Fruit fly (Drosophila melanogaster) whole organism, wandering third instar larva: ENCODE measurements around the gene RpL27.
A peak's percentile ranks its signal among the peaks of the same experiment; 100 is the strongest.

ENCODE experiments used
- Abd-B ChIP-seq: fragments of >200 bp; optimal IDR thresholded peaks from 2 replicates; lab custom pipeline; 2017; ENCODE audit warnings: missing biosample characterization, missing genetic modification characterization
- CG9705 ChIP-seq: fragments of 200-800 bp; sonication (Bioruptor generic); optimal IDR thresholded peaks from 2 replicates; lab custom pipeline; 2018; ENCODE audit warnings: missing biosample characterization, mild to moderate bottlenecking, missing genetic modification characterization
- Dfd ChIP-seq: fragments of >200 bp; optimal IDR thresholded peaks from 2 replicates; lab custom pipeline; 2017; ENCODE audit warnings: missing biosample characterization, missing genetic modification characterization
- Mio ChIP-seq: sonication (Bioruptor generic); optimal IDR thresholded peaks from 2 replicates; lab custom pipeline; 2016; ENCODE audit warnings: missing biosample characterization, missing genetic modification characterization
- OdsH ChIP-seq: fragments of 200-800 bp; sonication (Bioruptor generic); optimal IDR thresholded peaks from 2 replicates; lab custom pipeline; 2016; ENCODE audit warnings: missing biosample characterization, mild to moderate bottlenecking, missing genetic modification characterization
- brk ChIP-seq: fragments of 200-800 bp; sonication (Bioruptor generic); optimal IDR thresholded peaks from 2 replicates; lab custom pipeline; 2016; ENCODE audit warnings: missing biosample characterization, mild to moderate bottlenecking, missing genetic modification characterization
- dsf ChIP-seq: sonication (Bioruptor generic); optimal IDR thresholded peaks from 2 replicates; lab custom pipeline; 2016; ENCODE audit warnings: missing biosample characterization, missing genetic modification characterization, borderline replicate concordance
- lola ChIP-seq: fragments of >200 bp; optimal IDR thresholded peaks from 2 replicates; lab custom pipeline; 2017; ENCODE audit warnings: missing biosample characterization, missing genetic modification characterization
- usp ChIP-seq: fragments of >200 bp; optimal IDR thresholded peaks from 2 replicates; lab custom pipeline; 2017; ENCODE audit warnings: missing biosample characterization, missing genetic modification characterization
- woc ChIP-seq: sonication (Bioruptor generic); optimal IDR thresholded peaks from 2 replicates; lab custom pipeline; 2016; ENCODE audit warnings: missing biosample characterization, mild to moderate bottlenecking, missing genetic modification characterization

dm6 chr3R:25647577-25648257, 37.1 kb downstream of the RpL27 start:
- peak; percentile 6 for TF ChIP-seq woc (GFP tag; lab: Kevin White, UChicago)
- TF ChIP-seq Dfd, result no peak
- TF ChIP-seq Abd-B (GFP tag; lab: Kevin White, UChicago), result no peak
- no peak for TF ChIP-seq lola (GFP tag; lab: Kevin White, UChicago)
- no peak for TF ChIP-seq Mio
- TF ChIP-seq usp (GFP tag; lab: Kevin White, UChicago), result no peak
- TF ChIP-seq dsf, result no peak
- no peak for TF ChIP-seq CG9705
- no peak for TF ChIP-seq brk
- TF ChIP-seq OdsH, result no peak
